Fruit fly (Drosophila melanogaster): ENCODE data around the gene heca.

DNA sequence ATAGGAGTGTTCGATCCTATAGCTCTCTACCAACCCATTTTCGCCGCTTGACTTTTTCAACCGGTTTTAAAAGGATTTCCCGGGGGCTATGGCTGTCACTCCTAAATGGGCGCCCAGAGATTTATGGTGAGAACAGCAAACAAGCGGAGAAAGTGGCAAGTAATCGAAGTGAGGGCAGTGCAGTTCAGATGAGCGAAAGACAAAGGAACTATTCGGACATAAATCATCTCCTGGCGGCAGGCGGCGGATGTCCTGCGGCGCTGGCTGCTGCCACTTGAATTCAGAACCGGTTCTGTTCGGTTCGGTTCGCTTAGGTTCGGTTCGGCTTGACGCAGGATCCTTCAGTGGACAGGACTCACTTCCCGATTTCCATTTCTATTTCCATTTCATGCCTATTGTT lies 105.4 kb downstream of the heca start:
- TF ChIP-seq Lpt (GFP tag; optimal IDR thresholded peaks at IDR 0.05) (no peak), CG34406 (GFP tag; optimal IDR thresholded peaks at IDR 0.05) (no peak), CG6808 (GFP tag; optimal IDR thresholded peaks at IDR 0.05) (no peak), salr (GFP tag; optimal IDR thresholded peaks at IDR 0.05) (no peak), Sox14 (GFP tag; optimal IDR thresholded peaks at IDR 0.05) (no peak), net (GFP tag; optimal IDR thresholded peaks at IDR 0.05) (no peak), esn (GFP tag; optimal IDR thresholded peaks at IDR 0.05) (no peak), Smox (GFP tag; optimal IDR thresholded peaks at IDR 0.05) (no peak), CG7368 (GFP tag; optimal IDR thresholded peaks at IDR 0.05) (no peak)

All from whole organism, prepupa.